Fruit fly (Drosophila melanogaster): ENCODE data around the gene CG4259.

The CG4259 gene

DNA sequence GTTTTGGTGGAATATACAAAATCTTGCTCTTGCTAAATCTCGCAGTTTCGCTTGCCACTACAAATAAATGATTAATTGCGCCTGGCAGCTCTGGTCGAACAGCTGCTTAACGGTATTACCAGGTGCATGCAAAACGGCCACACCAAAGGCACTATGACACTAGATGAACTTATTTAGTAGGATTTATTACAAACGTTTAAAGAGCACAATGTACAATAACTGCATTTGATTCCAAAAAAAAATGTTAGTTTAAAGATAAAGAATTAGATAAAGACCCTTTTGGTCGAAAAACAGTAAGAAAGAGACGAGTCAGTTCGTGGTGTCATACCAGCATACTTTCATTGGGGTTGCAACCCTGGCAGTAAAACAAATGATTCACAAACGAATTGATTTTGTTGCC is 18.2 kb upstream of the CG4259 start, which contains the start of the genes CG11723 and Tbcd (continued):
- TF ChIP-seq en (GFP tag; optimal IDR thresholded peaks at IDR 0.05) (peak; percentile 25), chm (GFP tag; IDR thresholded peaks at IDR 0.05) (peak; percentile 91), CG11696 (GFP tag; IDR thresholded peaks at IDR 0.05) (peak; percentile 85), her (GFP tag; optimal IDR thresholded peaks at IDR 0.05) (peak; percentile 89), CG12391 (tag; optimal IDR thresholded peaks at IDR 0.05) (peak; percentile 92), Lpt (GFP tag; optimal IDR thresholded peaks at IDR 0.05) (no peak), hb (GFP tag; IDR thresholded peaks at IDR 0.05; ENCODE audit: partially characterized antibody) (no peak), CG13123 (GFP tag; optimal IDR thresholded peaks at IDR 0.05) (peak; percentile 76), HHEX (GFP tag; optimal IDR thresholded peaks at IDR 0.05) (peak; percentile 85), Xrp1 (GFP tag; IDR thresholded peaks at IDR 0.05) (peak; percentile 96), CG17385 (GFP tag; optimal IDR thresholded peaks at IDR 0.05) (peak; percentile 86), cwo (GFP tag; optimal IDR thresholded peaks at IDR 0.05) (no peak), esg (GFP tag; conservative IDR thresholded peaks at IDR 0.05) (peak; percentile 92), CG7372 (GFP tag; IDR thresholded peaks at IDR 0.05) (peak; percentile 91), pnt (GFP tag; optimal IDR thresholded peaks at IDR 0.05) (peak; percentile 82), emc (GFP tag; optimal IDR thresholded peaks at IDR 0.05) (peak; percentile 55), CG5245 (GFP tag; optimal IDR thresholded peaks at IDR 0.05) (peak; percentile 72), caup (GFP tag; optimal IDR thresholded peaks at IDR 0.05; ENCODE audit: severe bottlenecking) (peak; percentile 87), Dfd (GFP tag; optimal IDR thresholded peaks at IDR 0.05) (no peak), pb (GFP tag; optimal IDR thresholded peaks at IDR 0.05) (peak; percentile 83), fd102C (GFP tag; optimal IDR thresholded peaks at IDR 0.05) (peak; percentile 29), trh (GFP tag; optimal IDR thresholded peaks at IDR 0.05) (peak; percentile 48), Hr78 (GFP tag; optimal IDR thresholded peaks at IDR 0.05) (no peak), BtbVII (GFP tag; optimal IDR thresholded peaks at IDR 0.05) (no peak), NfI (GFP tag; optimal IDR thresholded peaks at IDR 0.05) (peak; percentile 87), pfk (GFP tag; optimal IDR thresholded peaks at IDR 0.05) (peak; percentile 63), HLHmδ (GFP tag; optimal IDR thresholded peaks at IDR 0.05) (no peak), Myb (GFP tag; optimal IDR thresholded peaks at IDR 0.05) (peak; percentile 79), CG8290 (GFP tag; optimal IDR thresholded peaks at IDR 0.05) (peak; percentile 72), CG8290 (tag; optimal IDR thresholded peaks at IDR 0.05) (peak in 1 of 2 experiments; percentile 75), CG10366 (GFP tag; IDR thresholded peaks at IDR 0.05) (peak; percentile 95), CG14965 (GFP tag; optimal IDR thresholded peaks at IDR 0.05; ENCODE audit: borderline replicate concordance) (no peak), HLH4C (GFP tag; IDR thresholded peaks at IDR 0.05; ENCODE audit: partially characterized antibody) (no peak), Dip2 (GFP tag; IDR thresholded peaks at IDR 0.05) (peak; percentile 42; the same call in 1 of the 2 replicates), ranshi (GFP tag; IDR thresholded peaks at IDR 0.05) (peak; percentile 94), CG17829 (tag; optimal IDR thresholded peaks at IDR 0.05) (peak; percentile 90), maf-S (GFP tag; optimal IDR thresholded peaks at IDR 0.05) (peak; percentile 73), Bgb (GFP tag; IDR thresholded peaks at IDR 0.05; ENCODE audit: partially characterized antibody) (no peak; the same call in none of the 2 replicates), CG6272 (GFP tag; IDR thresholded peaks at IDR 0.05) (peak; percentile 82), shn (GFP tag; optimal IDR thresholded peaks at IDR 0.05) (peak; percentile 87), gce (GFP tag; IDR thresholded peaks at IDR 0.05) (peak; percentile 91), inv (GFP tag; IDR thresholded peaks at IDR 0.05; ENCODE audit: partially characterized antibody) (no peak), CG10979 (tag; optimal IDR thresholded peaks at IDR 0.05) (peak; percentile 82), CG10274 (GFP tag; optimal IDR thresholded peaks at IDR 0.05) (peak; percentile 30), exex (tag; optimal IDR thresholded peaks at IDR 0.05) (no peak), CG12744 (GFP tag; optimal IDR thresholded peaks at IDR 0.05) (peak; percentile 73), CG6813 (GFP tag; optimal IDR thresholded peaks at IDR 0.05) (no peak), YL-1 (GFP tag; optimal IDR thresholded peaks at IDR 0.05) (peak; percentile 89), Mes4 (GFP tag; optimal IDR thresholded peaks at IDR 0.05) (peak; percentile 79), ac (GFP tag; optimal IDR thresholded peaks at IDR 0.05) (peak; percentile 50), CG5953 (GFP tag; IDR thresholded peaks at IDR 0.05) (peak; percentile 86)
